Fruit fly (Drosophila melanogaster) whole organism, wandering third instar larva: ENCODE measurements around the gene Cf2.
A peak's percentile ranks its signal among the peaks of the same experiment; 100 is the strongest.

Experiments used
- CG32264 ChIP-seq: fragments of 200-800 bp; sonication (Bioruptor generic); optimal IDR thresholded peaks from 2 replicates; lab custom pipeline; 2016; ENCODE audit warnings: missing biosample characterization, missing genetic modification characterization
- Dfd ChIP-seq: fragments of >200 bp; optimal IDR thresholded peaks from 2 replicates; lab custom pipeline; 2017; ENCODE audit warnings: missing biosample characterization, missing genetic modification characterization
- OdsH ChIP-seq: fragments of 200-800 bp; sonication (Bioruptor generic); optimal IDR thresholded peaks from 2 replicates; lab custom pipeline; 2016; ENCODE audit warnings: missing biosample characterization, mild to moderate bottlenecking, missing genetic modification characterization
- Rel ChIP-seq, 2 experiments: fragments of 200-800 bp; sonication (Bioruptor generic) in 1 of 2; optimal IDR thresholded peaks; 2 replicates in 1 of 2; 3 replicates in 1 of 2; lab custom pipeline; 2016 to 2019; ENCODE audit warnings: mild to moderate bottlenecking in 2 of 2, missing biosample characterization in 2 of 2, missing genetic modification characterization in 2 of 2, moderate library complexity in 1 of 2
- brk ChIP-seq: fragments of 200-800 bp; sonication (Bioruptor generic); optimal IDR thresholded peaks from 2 replicates; lab custom pipeline; 2016; ENCODE audit warnings: missing biosample characterization, mild to moderate bottlenecking, missing genetic modification characterization
- dl ChIP-seq, 2 experiments: fragments of 175-275, 200-275 bp in 1 of 2; fragments of 200-275 bp in 1 of 2; sonication (Bioruptor generic); optimal IDR thresholded peaks; lab custom pipeline; 2018; ENCODE audit warnings: mild to moderate bottlenecking in 2 of 2, missing biosample characterization in 2 of 2, missing genetic modification characterization in 2 of 2, moderate library complexity in 2 of 2; ENCODE audit not compliant: partially characterized antibody in 2 of 2, insufficient read depth in 1 of 2
- h ChIP-seq: fragments of 200-800 bp; sonication (Bioruptor generic); optimal IDR thresholded peaks from 3 replicates; lab custom pipeline; 2016; ENCODE audit warnings: missing biosample characterization, mild to moderate bottlenecking, missing genetic modification characterization
- jim ChIP-seq: fragments of 175-275, 200-325 bp; sonication (Bioruptor generic); optimal IDR thresholded peaks from 2 replicates; lab custom pipeline; 2016; ENCODE audit warnings: missing biosample characterization, mild to moderate bottlenecking, missing genetic modification characterization
- lola ChIP-seq: fragments of >200 bp; optimal IDR thresholded peaks from 2 replicates; lab custom pipeline; 2017; ENCODE audit warnings: missing biosample characterization, missing genetic modification characterization
- pan ChIP-seq: fragments of >200 bp; optimal IDR thresholded peaks from 2 replicates; lab custom pipeline; 2017
- psq ChIP-seq: fragments of 200-800 bp; sonication (Bioruptor generic); optimal IDR thresholded peaks from 3 replicates; lab custom pipeline; 2017; ENCODE audit warnings: missing biosample characterization, mild to moderate bottlenecking, missing genetic modification characterization, moderate library complexity
- tai ChIP-seq: sonication (Bioruptor generic); optimal IDR thresholded peaks from 2 replicates; lab custom pipeline; 2016; ENCODE audit warnings: missing biosample characterization, missing genetic modification characterization
- usp ChIP-seq: fragments of >200 bp; optimal IDR thresholded peaks from 2 replicates; lab custom pipeline; 2017; ENCODE audit warnings: missing biosample characterization, missing genetic modification characterization

- TF ChIP-seq Dfd (GFP tag; lab: Kevin White, UChicago) (no peak), OdsH (GFP tag; lab: Kevin White, UChicago) (peak; percentile 16), usp (no peak), jim (GFP tag; lab: Kevin White, UChicago) (no peak), brk (GFP tag; lab: Kevin White, UChicago) (no peak), lola (GFP tag; lab: Kevin White, UChicago) (no peak), dl (GFP tag; optimal IDR thresholded peaks at IDR 0.05; lab: Kevin White, UChicago; ENCODE audit: insufficient read depth in 1 of 2, partially characterized antibody in 2 of 2) (no peak), tai (GFP tag; lab: Kevin White, UChicago) (no peak), psq (no peak), h (no peak), CG32264 (GFP tag; lab: Kevin White, UChicago) (no peak), Rel (GFP tag; optimal IDR thresholded peaks at IDR 0.05; lab: Kevin White, UChicago) (no peak), Rel (tag; optimal IDR thresholded peaks at IDR 0.05; lab: Kevin White, UChicago) (no peak), pan (lab: Kevin White, UChicago) (no peak)
These were observed 26.8 kb downstream of the Cf2 start for dm6 chr2L:4856118-4856517.
